Fruit fly (Drosophila melanogaster) whole organism, embryonic: ENCODE results near the gene Kdm2.

Experiments used
- Atf3 ChIP-seq: fragments of 200-800 bp; sonication (Bioruptor generic); optimal IDR thresholded peaks from 3 replicates; lab custom pipeline; 2016; ENCODE audit warnings: missing biosample characterization, missing genetic modification characterization
- B-H2 ChIP-seq: fragments of 200-800 bp; sonication (Bioruptor generic); optimal IDR thresholded peaks from 2 replicates; lab custom pipeline; 2018; ENCODE audit warnings: missing biosample characterization, mild to moderate bottlenecking, missing genetic modification characterization
- BEAF-32 ChIP-seq: fragments of 200-800 bp; sonication (Bioruptor generic); optimal IDR thresholded peaks from 3 replicates; lab custom pipeline; 2017; ENCODE audit warnings: missing biosample characterization, missing genetic modification characterization, mild to moderate bottlenecking, moderate library complexity, missing genetic modification reagents
- CG10267 ChIP-seq: fragments of 200-800 bp; sonication (Bioruptor generic); optimal IDR thresholded peaks from 2 replicates; lab custom pipeline; 2018; ENCODE audit warnings: missing biosample characterization, mild to moderate bottlenecking, missing genetic modification characterization, moderate library complexity
- CG10321 ChIP-seq: fragments of 200-800 bp; sonication (Bioruptor generic); IDR thresholded peaks from 2 replicates; pipeline ENCODE4 v1.3.6; 2022; ENCODE audit warnings: missing biosample characterization, missing genetic modification characterization
- CG10654 ChIP-seq: fragments of 200-800 bp; sonication (Bioruptor generic); optimal IDR thresholded peaks from 2 replicates; lab custom pipeline; 2016; ENCODE audit warnings: missing biosample characterization, missing genetic modification characterization
- CG11456 ChIP-seq: fragments of 200-800 bp; sonication (Bioruptor generic); IDR thresholded peaks from 3 replicates; pipeline ENCODE4 v1.3.6; 2022; ENCODE audit warnings: missing biosample characterization, missing genetic modification characterization
- CG12219 ChIP-seq: fragments of 200-800 bp; sonication (Bioruptor generic); optimal IDR thresholded peaks from 3 replicates; lab custom pipeline; 2018; ENCODE audit warnings: missing biosample characterization, mild to moderate bottlenecking, missing genetic modification characterization
- CG12659 ChIP-seq: fragments of 200-800 bp; sonication (Bioruptor generic); optimal IDR thresholded peaks from 3 replicates; lab custom pipeline; 2017; ENCODE audit warnings: mild to moderate bottlenecking, missing biosample characterization, missing genetic modification reagents, missing genetic modification characterization
- CG13287 ChIP-seq: fragments of 200-800 bp; sonication (Bioruptor generic); IDR thresholded peaks from 2 replicates; pipeline ENCODE4 v1.3.6; 2022; ENCODE audit warnings: missing biosample characterization, missing genetic modification characterization; ENCODE audit not compliant: partially characterized antibody
- CG15696 ChIP-seq: fragments of 200-800 bp; sonication (Bioruptor generic); optimal IDR thresholded peaks from 2 replicates; lab custom pipeline; 2019; ENCODE audit warnings: missing biosample characterization, mild to moderate bottlenecking, missing genetic modification characterization, moderate library complexity
- CG2116 ChIP-seq: fragments of 200-800 bp; sonication (Bioruptor generic); optimal IDR thresholded peaks from 3 replicates; lab custom pipeline; 2018; ENCODE audit warnings: missing biosample characterization, mild to moderate bottlenecking, missing genetic modification characterization
- CG2120 ChIP-seq: fragments of 200-800 bp; sonication (Bioruptor generic); optimal IDR thresholded peaks from 3 replicates; lab custom pipeline; 2016; ENCODE audit warnings: missing biosample characterization, missing genetic modification characterization
- CG3847 ChIP-seq: fragments of 200-800 bp; sonication (Bioruptor generic); IDR thresholded peaks from 2 replicates; pipeline ENCODE4 v1.3.6; 2022; ENCODE audit warnings: missing biosample characterization, missing genetic modification characterization
- CG4360 ChIP-seq: fragments of 200-800 bp; sonication (Bioruptor generic); IDR thresholded peaks from 2 replicates; pipeline ENCODE4 v1.3.6; 2022; ENCODE audit warnings: missing biosample characterization, missing genetic modification characterization
- CG7963 ChIP-seq: fragments of 200-800 bp; sonication (Bioruptor generic); IDR thresholded peaks from 3 replicates; pipeline ENCODE4 v1.3.6; 2022; ENCODE audit warnings: missing biosample characterization, missing genetic modification characterization; ENCODE audit not compliant: partially characterized antibody
- CG9797 ChIP-seq: fragments of 200-800 bp; sonication (Bioruptor generic); optimal IDR thresholded peaks from 3 replicates; lab custom pipeline; 2018; ENCODE audit warnings: missing biosample characterization, mild to moderate bottlenecking, missing genetic modification characterization
- CoRest ChIP-seq: fragments of 200-800 bp; sonication (Bioruptor generic); optimal IDR thresholded peaks from 3 replicates; lab custom pipeline; 2018; ENCODE audit warnings: missing biosample characterization, mild to moderate bottlenecking, missing genetic modification characterization, moderate library complexity
- Dp ChIP-seq: fragments of 200-800 bp; sonication (Bioruptor generic); optimal IDR thresholded peaks from 2 replicates; lab custom pipeline; 2018; ENCODE audit warnings: missing biosample characterization, mild to moderate bottlenecking, missing genetic modification characterization, moderate library complexity
- HmgZ ChIP-seq: fragments of 200-800 bp; sonication (Bioruptor generic); optimal IDR thresholded peaks from 2 replicates; lab custom pipeline; 2018; ENCODE audit warnings: missing biosample characterization, mild to moderate bottlenecking, missing genetic modification characterization
- MBD-R2 ChIP-seq: fragments of 200-800 bp; sonication (Bioruptor generic); IDR thresholded peaks from 2 replicates; pipeline ENCODE4 v1.3.6; 2022; ENCODE audit warnings: missing biosample characterization, missing genetic modification characterization
- MESR4 ChIP-seq: fragments of 200-800 bp; sonication (Bioruptor generic); optimal IDR thresholded peaks from 2 replicates; lab custom pipeline; 2018; ENCODE audit warnings: missing biosample characterization, mild to moderate bottlenecking, missing genetic modification characterization, moderate library complexity
- Mad ChIP-seq: fragments of 200-800 bp; sonication (Bioruptor generic); optimal IDR thresholded peaks from 2 replicates; lab custom pipeline; 2016; ENCODE audit warnings: missing biosample characterization, missing genetic modification characterization
- NC2β ChIP-seq: fragments of 200-800 bp; sonication (Bioruptor generic); optimal IDR thresholded peaks from 2 replicates; lab custom pipeline; 2016; ENCODE audit warnings: missing biosample characterization, missing genetic modification characterization
- Sry-δ ChIP-seq: fragments of 200-800 bp; sonication (Bioruptor generic); optimal IDR thresholded peaks from 2 replicates; lab custom pipeline; 2016; ENCODE audit warnings: missing biosample characterization, missing genetic modification characterization
- al ChIP-seq: fragments of 200-800 bp; sonication (Bioruptor generic); IDR thresholded peaks from 2 replicates; pipeline ENCODE4 v1.3.6; 2022; ENCODE audit warnings: missing biosample characterization, missing genetic modification characterization
- aop ChIP-seq: fragments of 200-800 bp; sonication (Bioruptor generic); IDR thresholded peaks from 2 replicates; pipeline ENCODE4 v1.3.6; 2022; ENCODE audit warnings: missing biosample characterization, missing genetic modification characterization
- ap ChIP-seq: fragments of 200-800 bp; sonication (Bioruptor generic); IDR thresholded peaks from 2 replicates; pipeline ENCODE4 v1.3.6; 2022; ENCODE audit warnings: missing biosample characterization, missing genetic modification characterization
- chn ChIP-seq: fragments of 200-800 bp; sonication (Bioruptor generic); optimal IDR thresholded peaks from 2 replicates; lab custom pipeline; 2016; ENCODE audit warnings: missing biosample characterization, missing genetic modification characterization
- crol ChIP-seq: fragments of 200-800 bp; sonication (Bioruptor generic); IDR thresholded peaks from 2 replicates; pipeline ENCODE4 v1.3.6; 2022; ENCODE audit warnings: missing biosample characterization, missing genetic modification characterization
- crp ChIP-seq, 2 experiments: fragments of 200-800 bp; sonication (Bioruptor generic); optimal IDR thresholded peaks; 2 replicates in 1 of 2; 3 replicates in 1 of 2; lab custom pipeline; 2017; ENCODE audit warnings: missing biosample characterization in 2 of 2, missing genetic modification characterization in 2 of 2, mild to moderate bottlenecking in 1 of 2, moderate library complexity in 1 of 2
- ems ChIP-seq: fragments of 200-800 bp; sonication (Bioruptor generic); optimal IDR thresholded peaks from 3 replicates; lab custom pipeline; 2016; ENCODE audit warnings: missing biosample characterization, missing genetic modification characterization
- en ChIP-seq: fragments of 200-800 bp; sonication (Bioruptor generic); optimal IDR thresholded peaks from 2 replicates; lab custom pipeline; 2016; ENCODE audit warnings: missing biosample characterization, missing genetic modification characterization
- fd64A ChIP-seq: fragments of 200-800 bp; sonication (Bioruptor generic); optimal IDR thresholded peaks from 3 replicates; lab custom pipeline; 2018; ENCODE audit warnings: missing biosample characterization, mild to moderate bottlenecking, missing genetic modification characterization
- fd96Cb ChIP-seq: fragments of 200-800 bp; sonication (Bioruptor generic); optimal IDR thresholded peaks from 2 replicates; lab custom pipeline; 2018; ENCODE audit warnings: missing biosample characterization, mild to moderate bottlenecking, missing genetic modification characterization, moderate library complexity
- fru ChIP-seq: fragments of >200 bp; optimal IDR thresholded peaks from 2 replicates; lab custom pipeline; 2017
- gfzf ChIP-seq: fragments of 200-800 bp; sonication (Bioruptor generic); optimal IDR thresholded peaks from 2 replicates; lab custom pipeline; 2016; ENCODE audit warnings: missing biosample characterization, mild to moderate bottlenecking, missing genetic modification characterization, moderate library complexity
- grau ChIP-seq: fragments of 200-800 bp; optimal IDR thresholded peaks from 3 replicates; lab custom pipeline; 2019; ENCODE audit warnings: missing biosample characterization, mild to moderate bottlenecking, missing genetic modification characterization, moderate library complexity
- gsb-n ChIP-seq: fragments of 200-800 bp; sonication (Bioruptor generic); optimal IDR thresholded peaks from 3 replicates; lab custom pipeline; 2018; ENCODE audit warnings: missing biosample characterization, mild to moderate bottlenecking, missing genetic modification characterization
- knrl ChIP-seq: fragments of 200-800 bp; sonication (Bioruptor generic); IDR thresholded peaks from 3 replicates; pipeline ENCODE4 v1.3.6; 2022; ENCODE audit warnings: missing biosample characterization, missing genetic modification characterization; ENCODE audit not compliant: partially characterized antibody
- lola ChIP-seq, 3 experiments: fragments of >200 bp in 2 of 3; fragments of 200-800 bp in 1 of 3; sonication (Bioruptor generic) in 1 of 3; optimal IDR thresholded peaks; 2 replicates each; lab custom pipeline; 2017 to 2019; ENCODE audit warnings: missing biosample characterization in 3 of 3, missing genetic modification characterization in 3 of 3, mild to moderate bottlenecking in 1 of 3, moderate library complexity in 1 of 3
- nerfin-1 ChIP-seq: fragments of 200-800 bp; sonication (Bioruptor generic); optimal IDR thresholded peaks from 3 replicates; lab custom pipeline; 2019; ENCODE audit warnings: missing biosample characterization, mild to moderate bottlenecking, missing genetic modification characterization, moderate library complexity
- nmo ChIP-seq: fragments of 200-800 bp; sonication (Bioruptor generic); optimal IDR thresholded peaks from 2 replicates; lab custom pipeline; 2018; ENCODE audit warnings: missing biosample characterization, mild to moderate bottlenecking, missing genetic modification characterization, moderate library complexity
- pho ChIP-seq: fragments of 200-800 bp; sonication (Bioruptor generic); optimal IDR thresholded peaks from 2 replicates; lab custom pipeline; 2016; ENCODE audit warnings: missing biosample characterization, missing genetic modification characterization
- sd ChIP-seq: fragments of 200-800 bp; sonication (Bioruptor generic); optimal IDR thresholded peaks from 3 replicates; lab custom pipeline; 2018; ENCODE audit warnings: missing biosample characterization, mild to moderate bottlenecking, missing genetic modification characterization, moderate library complexity
- sens ChIP-seq: fragments of 200-800 bp; sonication (Bioruptor generic); peaks from one replicate; lab custom pipeline; 2016; ENCODE audit warnings: missing biosample characterization, missing genetic modification characterization
- shn ChIP-seq: fragments of 200-800 bp; sonication (Bioruptor generic); optimal IDR thresholded peaks from 3 replicates; lab custom pipeline; 2016; ENCODE audit warnings: missing biosample characterization, missing genetic modification characterization
- sima ChIP-seq: fragments of 200-800 bp; sonication (Bioruptor generic); optimal IDR thresholded peaks from 2 replicates; lab custom pipeline; 2016; ENCODE audit warnings: missing biosample characterization, missing genetic modification characterization
- slp2 ChIP-seq: fragments of 200-800 bp; sonication (Bioruptor generic); optimal IDR thresholded peaks from 2 replicates; lab custom pipeline; 2016; ENCODE audit warnings: missing biosample characterization, missing genetic modification characterization
- sqz ChIP-seq: fragments of 200-800 bp; sonication (Bioruptor generic); optimal IDR thresholded peaks from 3 replicates; lab custom pipeline; 2018; ENCODE audit warnings: missing biosample characterization, mild to moderate bottlenecking, missing genetic modification characterization
- stwl ChIP-seq: fragments of 200-800 bp; sonication (Bioruptor generic); optimal IDR thresholded peaks from 3 replicates; lab custom pipeline; 2018; ENCODE audit warnings: missing biosample characterization, mild to moderate bottlenecking, missing genetic modification characterization, moderate library complexity
- wdn ChIP-seq: fragments of 200-800 bp; sonication (Bioruptor generic); IDR thresholded peaks from 2 replicates; pipeline ENCODE4 v1.3.6; 2022; ENCODE audit warnings: missing biosample characterization, missing genetic modification characterization

The Kdm2 gene

DNA sequence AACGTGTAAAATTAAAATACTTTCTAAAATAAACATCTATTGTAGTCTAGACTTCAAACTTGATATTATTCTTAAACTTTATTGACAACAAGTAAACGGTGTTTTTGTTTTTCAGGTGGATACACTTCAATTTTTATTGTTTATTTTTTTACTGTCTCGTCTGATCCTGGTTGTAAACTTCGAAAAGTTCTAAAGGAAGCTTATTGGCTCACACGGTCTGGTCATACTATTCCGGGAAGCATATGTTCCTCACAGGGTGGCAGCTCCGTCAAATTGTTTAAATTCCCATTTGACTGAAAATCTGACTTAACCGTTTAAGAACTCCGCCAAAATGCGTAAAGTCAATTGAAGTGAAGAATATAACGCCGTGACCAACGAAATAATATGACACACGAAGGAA, 44.1 kb upstream of the Kdm2 start, which contains the start of gene CG11983 (continued):
- TF ChIP-seq CG7963 (no peak), Mad (GFP tag; lab: Kevin White, UChicago) (no peak), MESR4 (peak; percentile 18), CG10654 (no peak), shn (GFP tag; lab: Kevin White, UChicago) (no peak), fru (no peak), gsb-n (tag; lab: Kevin White, UChicago) (no peak), BEAF-32 (GFP tag; lab: Kevin White, UChicago) (peak; percentile 30), NC2β (GFP tag; lab: Kevin White, UChicago) (no peak), al (no peak), B-H2 (GFP tag; lab: Kevin White, UChicago) (peak; percentile 54), crp (GFP tag; optimal IDR thresholded peaks at IDR 0.05; lab: Kevin White, UChicago) (peak in 1 of 2 experiments; percentile 80), nerfin-1 (tag; lab: Kevin White, UChicago) (no peak), CG13287 (GFP tag; lab: Robert Waterston, UW) (no peak), CG10267 (tag; lab: Kevin White, UChicago) (no peak), lola (GFP tag; optimal IDR thresholded peaks at IDR 0.05; lab: Kevin White, UChicago) (no peak), CoRest (tag; lab: Kevin White, UChicago) (peak; percentile 48), stwl (tag; lab: Kevin White, UChicago) (peak; percentile 41), CG2120 (GFP tag; lab: Kevin White, UChicago) (peak; percentile 15), pho (GFP tag; lab: Kevin White, UChicago) (no peak), CG11456 (GFP tag; lab: Robert Waterston, UW) (no peak), fd64A (no peak), slp2 (no peak), Sry-δ (GFP tag; lab: Kevin White, UChicago) (peak; percentile 37), CG12219 (GFP tag; lab: Kevin White, UChicago) (no peak), ap (no peak), en (GFP tag; lab: Kevin White, UChicago) (no peak), crol (no peak), grau (tag; lab: Kevin White, UChicago) (no peak), CG3847 (GFP tag; lab: Robert Waterston, UW) (peak; percentile 42; the same call in 1 of the 2 replicates), sima (GFP tag; lab: Kevin White, UChicago) (no peak), sqz (no peak), aop (GFP tag; lab: Robert Waterston, UW) (no peak), MBD-R2 (GFP tag; lab: Robert Waterston, UW) (peak; percentile 61), CG15696 (tag; lab: Kevin White, UChicago) (no peak), CG12659 (GFP tag; lab: Kevin White, UChicago) (peak; percentile 19), CG9797 (peak; percentile 66), chn (GFP tag; lab: Kevin White, UChicago) (no peak), Atf3 (GFP tag; lab: Kevin White, UChicago) (no peak), HmgZ (tag; lab: Kevin White, UChicago) (peak; percentile 60), nmo (no peak), Dp (peak; percentile 82), fd96Cb (tag; lab: Kevin White, UChicago) (no peak), CG2116 (GFP tag; lab: Kevin White, UChicago) (peak; percentile 31), CG4360 (GFP tag; lab: Robert Waterston, UW) (no peak), ems (GFP tag; lab: Kevin White, UChicago) (no peak), sd (peak; percentile 70), knrl (GFP tag; lab: Robert Waterston, UW) (no peak), CG10321 (no peak), sens (GFP tag; lab: Kevin White, UChicago) (peak; percentile 15), wdn (GFP tag; lab: Robert Waterston, UW) (no peak), gfzf (peak; percentile 81)
